Worm (Caenorhabditis elegans) whole organism, L3 larva: ENCODE measurements around the gene str-45.

Source experiments
- ZK546.5 ChIP-seq: sonication (generic microtip); optimal IDR thresholded peaks from 2 replicates; lab custom pipeline; 2017; ENCODE audit warnings: missing biosample characterization, missing genetic modification characterization
- ama-1 ChIP-seq: fragments of 150-350 bp; optimal IDR thresholded peaks from 2 replicates; lab custom pipeline; 2018
- ceh-82 ChIP-seq: fragments of 150-350 bp; optimal IDR thresholded peaks from 2 replicates; lab custom pipeline; 2014; ENCODE audit warnings: missing biosample characterization, missing genetic modification characterization
- elt-1 ChIP-seq: fragments of 150-350 bp; optimal IDR thresholded peaks from 2 replicates; lab custom pipeline; 2014; ENCODE audit warnings: missing biosample characterization, missing genetic modification characterization
- fos-1 ChIP-seq: fragments of 150-350 bp; optimal IDR thresholded peaks from 2 replicates; lab custom pipeline; 2014; ENCODE audit warnings: missing biosample characterization, missing genetic modification characterization
- nhr-11 ChIP-seq: fragments of 150-350 bp; optimal IDR thresholded peaks from 2 replicates; lab custom pipeline; 2014; ENCODE audit warnings: missing biosample characterization, missing genetic modification characterization
- nhr-77 ChIP-seq: fragments of 150-350 bp; optimal IDR thresholded peaks from 2 replicates; lab custom pipeline; 2014; ENCODE audit warnings: missing biosample characterization, missing genetic modification characterization
- pha-4 ChIP-seq: fragments of 150-350 bp; optimal IDR thresholded peaks from 2 replicates; lab custom pipeline; 2014; ENCODE audit warnings: missing biosample characterization, missing genetic modification reagents, missing genetic modification characterization
- tbx-2 ChIP-seq: sonication (generic microtip); optimal IDR thresholded peaks from 2 replicates; lab custom pipeline; 2016; ENCODE audit warnings: mild to moderate bottlenecking, missing genetic modification characterization, missing compliant biosample characterization
- unc-39 ChIP-seq: sonication (generic microtip); optimal IDR thresholded peaks from 4 replicates; lab custom pipeline; 2017; ENCODE audit warnings: missing biosample characterization, missing genetic modification characterization
- unc-62 ChIP-seq: fragments of 150-350 bp; sonication (generic microtip); optimal IDR thresholded peaks from 4 replicates; lab custom pipeline; 2014; ENCODE audit warnings: missing biosample characterization, missing genetic modification reagents, missing genetic modification characterization
- zag-1 ChIP-seq: fragments of 150-350 bp; optimal IDR thresholded peaks from 2 replicates; lab custom pipeline; 2014; ENCODE audit warnings: missing biosample characterization, missing genetic modification characterization

- TF ChIP-seq tbx-2 (no peak), nhr-77 (tag; lab: Kevin White, UChicago) (no peak), pha-4 (tag; lab: Kevin White, UChicago) (no peak), ceh-82 (tag; lab: Kevin White, UChicago) (no peak), ZK546.5 (tag; lab: Kevin White, UChicago) (no peak), nhr-11 (tag; lab: Kevin White, UChicago) (no peak), ama-1 (lab: Kevin White, UChicago) (no peak), unc-39 (tag; lab: Kevin White, UChicago) (no peak), fos-1 (tag; lab: Kevin White, UChicago) (no peak), elt-1 (no peak), unc-62 (GFP tag; lab: Kevin White, UChicago) (no peak), zag-1 (tag; lab: Kevin White, UChicago) (no peak)
Observed at ce11 chrV:15119517-15119916, 39.3 kb upstream of the str-45 start, which contains the start of gene flor-1.
